Worm (Caenorhabditis elegans) whole organism, L2 larva: ENCODE measurements around the gene oig-5.

Source experiments
- R02D3.7 ChIP-seq: fragments of 150-350 bp; optimal IDR thresholded peaks from 2 replicates; lab custom pipeline; 2014; ENCODE audit warnings: missing biosample characterization, missing genetic modification characterization
- alr-1 ChIP-seq: fragments of 150-350 bp; optimal IDR thresholded peaks from 2 replicates; lab custom pipeline; 2014; ENCODE audit warnings: missing biosample characterization, missing genetic modification characterization
- aly-2 ChIP-seq: fragments of 150-350 bp; optimal IDR thresholded peaks from 2 replicates; lab custom pipeline; 2014; ENCODE audit warnings: missing biosample characterization, missing genetic modification characterization
- ama-1 ChIP-seq: fragments of 150-350 bp; optimal IDR thresholded peaks from 2 replicates; lab custom pipeline; 2018; ENCODE audit warnings: inconsistent platforms
- dmd-4 ChIP-seq: sonication (generic microtip); optimal IDR thresholded peaks from 2 replicates; lab custom pipeline; 2017; ENCODE audit warnings: missing biosample characterization, missing genetic modification characterization
- elt-3 ChIP-seq: sonication (generic microtip); optimal IDR thresholded peaks from 2 replicates; lab custom pipeline; 2017; ENCODE audit warnings: missing biosample characterization, missing genetic modification characterization
- lin-13 ChIP-seq: fragments of 150-350 bp; optimal IDR thresholded peaks from 2 replicates; lab custom pipeline; 2014; ENCODE audit warnings: missing biosample characterization, missing genetic modification reagents, missing genetic modification characterization
- nhr-11 ChIP-seq: fragments of 150-350 bp; optimal IDR thresholded peaks from 2 replicates; lab custom pipeline; 2014; ENCODE audit warnings: missing biosample characterization, missing genetic modification characterization
- nhr-23 ChIP-seq: fragments of 150-350 bp; optimal IDR thresholded peaks from 2 replicates; lab custom pipeline; 2014; ENCODE audit warnings: missing biosample characterization, missing genetic modification reagents, missing genetic modification characterization
- snpc-4 ChIP-seq: fragments of 150-350 bp; optimal IDR thresholded peaks from 2 replicates; lab custom pipeline; 2014; ENCODE audit warnings: missing biosample characterization, missing genetic modification characterization
- unc-62 ChIP-seq: fragments of 150-350 bp; optimal IDR thresholded peaks from 2 replicates; lab custom pipeline; 2014; ENCODE audit warnings: missing biosample characterization, missing genetic modification reagents, missing genetic modification characterization
- ztf-4 ChIP-seq: fragments of 150-350 bp; optimal IDR thresholded peaks from 2 replicates; lab custom pipeline; 2014; ENCODE audit warnings: missing biosample characterization, missing genetic modification characterization

- TF ChIP-seq R02D3.7 (tag; lab: Kevin White, UChicago) (no peak), aly-2 (tag; lab: Kevin White, UChicago) (no peak), dmd-4 (tag; lab: Kevin White, UChicago) (no peak), lin-13 (no peak), nhr-11 (tag; lab: Kevin White, UChicago) (no peak), alr-1 (tag; lab: Kevin White, UChicago) (no peak), unc-62 (GFP tag; lab: Kevin White, UChicago) (no peak), snpc-4 (tag; lab: Kevin White, UChicago) (no peak), elt-3 (tag; lab: Kevin White, UChicago) (no peak), ama-1 (lab: Kevin White, UChicago) (no peak), nhr-23 (no peak), ztf-4 (tag; lab: Kevin White, UChicago) (no peak)
Observed at ce11 chrIV:14802316-14802715, 4.7 kb upstream of the oig-5 start, which contains the start of gene Y57G11C.1142.
